Worm (Caenorhabditis elegans): ENCODE measurements around the gene ced-11.

ced-11 gene

DNA sequence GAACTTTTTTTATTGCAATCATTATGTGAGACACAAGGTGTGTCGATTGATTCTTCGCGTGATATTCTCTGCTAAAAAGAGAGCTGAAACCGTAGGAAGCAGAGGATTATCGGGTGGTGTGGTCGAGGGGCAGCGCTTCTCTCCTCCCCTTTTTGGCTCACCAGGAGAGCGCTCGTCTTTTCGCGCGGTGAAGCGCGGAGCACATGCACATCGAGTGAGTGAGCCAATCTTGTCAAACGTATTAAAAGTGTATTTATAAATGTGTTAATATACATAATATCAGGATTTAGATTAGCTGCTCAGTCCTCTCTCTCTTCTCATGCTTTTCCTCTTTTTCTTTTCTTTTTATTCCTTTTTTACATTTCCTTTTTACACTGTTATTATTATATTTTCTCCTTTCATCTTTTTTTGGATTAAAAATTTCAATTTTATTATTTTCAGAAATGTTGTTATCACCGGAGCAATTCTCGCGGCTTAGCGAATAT lies 43.3 kb downstream of the ced-11 start, which contains the start of gene dgk-3:
Gene dgk-3 (plus strand): TSS at position 435 of the 485 bp plus-strand sequence.
- TF ChIP-seq ztf-23 (GFP tag; IDR thresholded peaks at IDR 0.05), result no peak
- no peak for TF ChIP-seq ref-1 (GFP tag; conservative IDR thresholded peaks at IDR 0.05)
- TF ChIP-seq cog-1 (tag; optimal IDR thresholded peaks at IDR 0.05), result no peak
- no peak for TF ChIP-seq flt-1 (GFP tag; IDR thresholded peaks at IDR 0.05)
- TF ChIP-seq klf-2 (GFP tag; conservative IDR thresholded peaks at IDR 0.05), result no peak
- no peak for TF ChIP-seq ztf-29 (GFP tag; IDR thresholded peaks at IDR 0.05)
- no peak for TF ChIP-seq T22C8.4 (GFP tag; IDR thresholded peaks at IDR 0.05)
- no peak for TF ChIP-seq tab-1 (GFP tag; IDR thresholded peaks at IDR 0.05)
- TF ChIP-seq med-1 (GFP tag; optimal IDR thresholded peaks at IDR 0.05; ENCODE audit: insufficient read depth), result no peak

DNA sequence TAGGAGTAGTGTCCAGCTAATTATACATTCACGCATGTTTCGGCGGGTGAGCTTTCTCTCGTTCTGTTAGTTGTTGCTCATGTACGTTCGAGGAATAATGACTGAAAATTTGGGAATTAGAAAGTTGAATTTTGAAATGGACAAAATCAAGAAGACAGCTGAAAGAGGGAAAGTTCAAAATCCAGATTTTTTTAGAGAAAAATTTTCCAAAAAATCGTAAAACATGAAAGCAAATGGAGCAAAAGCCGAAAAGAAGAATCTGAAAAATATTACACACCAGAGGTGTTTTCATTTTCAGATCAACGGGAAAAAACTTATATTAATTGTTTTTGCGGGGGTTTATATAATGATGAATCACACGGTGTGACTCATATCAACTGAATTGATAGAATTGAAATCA lies 53.3 kb downstream of the ced-11 start, which contains the start of gene ina-1:
Gene ina-1 (minus strand): TSS at position 101 of the 400 bp plus-strand sequence.
- TF ChIP-seq ztf-29 (GFP tag; IDR thresholded peaks at IDR 0.05), result no peak
- no peak for TF ChIP-seq ztf-23 (GFP tag; IDR thresholded peaks at IDR 0.05)
- TF ChIP-seq ref-1 (GFP tag; conservative IDR thresholded peaks at IDR 0.05), result no peak

DNA sequence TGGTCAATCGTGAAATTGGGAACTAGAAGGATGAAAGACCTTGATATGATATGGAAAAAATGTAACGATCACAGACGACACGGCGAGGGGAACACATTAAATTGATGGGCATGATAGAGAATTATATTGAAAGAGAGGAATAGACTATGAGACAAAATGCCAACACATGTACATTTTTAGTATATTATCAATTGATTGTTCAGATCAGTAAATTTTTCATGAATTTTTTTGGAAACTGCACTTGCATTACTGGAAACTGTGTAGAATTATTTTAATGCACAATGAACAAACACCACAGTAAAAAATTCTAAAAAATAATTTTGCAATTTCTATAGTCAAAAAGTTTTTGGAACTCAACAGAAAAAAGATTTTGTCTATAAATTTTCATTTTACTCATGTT lies 53.9 kb downstream of the ced-11 start:
- TF ChIP-seq ref-1 (GFP tag; conservative IDR thresholded peaks at IDR 0.05), result no peak
- TF ChIP-seq T22C8.4 (GFP tag; IDR thresholded peaks at IDR 0.05), result no peak
- no peak for TF ChIP-seq flt-1 (GFP tag; IDR thresholded peaks at IDR 0.05)
- TF ChIP-seq cog-1 (tag; optimal IDR thresholded peaks at IDR 0.05), result no peak
- no peak for TF ChIP-seq klf-2 (GFP tag; conservative IDR thresholded peaks at IDR 0.05)
- no peak for TF ChIP-seq ztf-23 (GFP tag; IDR thresholded peaks at IDR 0.05)
- TF ChIP-seq med-1 (GFP tag; optimal IDR thresholded peaks at IDR 0.05; ENCODE audit: insufficient read depth), result no peak
- no peak for TF ChIP-seq tab-1 (GFP tag; IDR thresholded peaks at IDR 0.05)
